Fruit fly (Drosophila melanogaster) whole organism, prepupa: ENCODE results near the gene Lsd-1.

Experiments
- CG10631 ChIP-seq: fragments of 200-800 bp; sonication (Bioruptor generic); optimal IDR thresholded peaks from 2 replicates; lab custom pipeline; 2016; ENCODE audit warnings: missing biosample characterization, missing genetic modification characterization
- CG10669 ChIP-seq: fragments of 200-800 bp; sonication (Bioruptor generic); optimal IDR thresholded peaks from 3 replicates; lab custom pipeline; 2018; ENCODE audit warnings: missing biosample characterization, mild to moderate bottlenecking, missing genetic modification characterization, moderate library complexity
- CG11294 ChIP-seq: fragments of 200-800 bp; sonication (Bioruptor generic); IDR thresholded peaks from 2 replicates; pipeline ENCODE4 v1.3.6; 2022; ENCODE audit warnings: missing biosample characterization, missing genetic modification characterization
- CG11762 ChIP-seq: fragments of 200-800 bp; sonication (Bioruptor generic); optimal IDR thresholded peaks from 3 replicates; lab custom pipeline; 2016; ENCODE audit warnings: missing biosample characterization, missing genetic modification characterization; ENCODE audit not compliant: insufficient read depth
- CG15336 ChIP-seq: fragments of 200-800 bp; sonication (Bioruptor generic); IDR thresholded peaks from 2 replicates; pipeline ENCODE4 v1.3.6; 2022; ENCODE audit warnings: missing biosample characterization, missing genetic modification characterization
- CG1621 ChIP-seq: fragments of 200-800 bp; sonication (Bioruptor generic); optimal IDR thresholded peaks from 3 replicates; lab custom pipeline; 2018; ENCODE audit warnings: missing biosample characterization, mild to moderate bottlenecking, missing genetic modification characterization
- CG16779 ChIP-seq: fragments of 200-800 bp; sonication (Bioruptor generic); optimal IDR thresholded peaks from 3 replicates; lab custom pipeline; 2017; ENCODE audit warnings: missing biosample characterization, mild to moderate bottlenecking, missing genetic modification characterization
- CG3032 ChIP-seq: fragments of 200-800 bp; optimal IDR thresholded peaks from 2 replicates; lab custom pipeline; 2019; ENCODE audit warnings: missing biosample characterization, mild to moderate bottlenecking, missing genetic modification characterization, moderate library complexity
- CG34406 ChIP-seq: fragments of 200-800 bp; sonication (Bioruptor generic); optimal IDR thresholded peaks from 3 replicates; lab custom pipeline; 2016; ENCODE audit warnings: missing biosample characterization, missing genetic modification characterization
- CG3919 ChIP-seq: fragments of 200-800 bp; sonication (Bioruptor generic); optimal IDR thresholded peaks from 3 replicates; lab custom pipeline; 2016; ENCODE audit warnings: missing biosample characterization, missing genetic modification characterization
- CG4318 ChIP-seq: fragments of 200-800 bp; sonication (Bioruptor generic); optimal IDR thresholded peaks from 3 replicates; lab custom pipeline; 2017; ENCODE audit warnings: missing biosample characterization, mild to moderate bottlenecking, missing genetic modification characterization
- CG6792 ChIP-seq: fragments of 200-800 bp; sonication (Bioruptor generic); optimal IDR thresholded peaks from 3 replicates; lab custom pipeline; 2016; ENCODE audit warnings: missing biosample characterization, missing genetic modification characterization
- CG6808 ChIP-seq: fragments of 200-800 bp; sonication (Bioruptor generic); optimal IDR thresholded peaks from 3 replicates; lab custom pipeline; 2017; ENCODE audit warnings: missing biosample characterization, missing genetic modification characterization, mild to moderate bottlenecking, moderate library complexity, missing genetic modification reagents
- CG6854 ChIP-seq: fragments of 200-800 bp; sonication (Bioruptor generic); optimal IDR thresholded peaks from 2 replicates; lab custom pipeline; 2017; ENCODE audit warnings: missing biosample characterization, mild to moderate bottlenecking, missing genetic modification characterization
- CG7368 ChIP-seq: fragments of 200-800 bp; sonication (Bioruptor generic); optimal IDR thresholded peaks from 3 replicates; lab custom pipeline; 2016; ENCODE audit warnings: missing biosample characterization, missing genetic modification characterization
- CG8119 ChIP-seq: fragments of 200-800 bp; sonication (Bioruptor generic); IDR thresholded peaks from 3 replicates; pipeline ENCODE4 v1.3.6; 2022; ENCODE audit warnings: missing biosample characterization, missing genetic modification characterization
- CG8319 ChIP-seq: fragments of 200-800 bp; sonication (Bioruptor generic); optimal IDR thresholded peaks from 3 replicates; lab custom pipeline; 2016; ENCODE audit warnings: missing biosample characterization, missing genetic modification characterization
- CG9139 ChIP-seq: fragments of 200-800 bp; sonication (Bioruptor generic); optimal IDR thresholded peaks from 3 replicates; lab custom pipeline; 2017; ENCODE audit warnings: missing biosample characterization, mild to moderate bottlenecking, missing genetic modification characterization
- Eip75B ChIP-seq: fragments of 200-800 bp; sonication (Bioruptor generic); optimal IDR thresholded peaks from 3 replicates; lab custom pipeline; 2016; ENCODE audit warnings: missing biosample characterization, missing genetic modification characterization
- Eip93F ChIP-seq: fragments of 200-800 bp; sonication (Bioruptor generic); optimal IDR thresholded peaks from 2 replicates; lab custom pipeline; 2016; ENCODE audit warnings: missing biosample characterization, mild to moderate bottlenecking, missing genetic modification characterization
- Ets21C ChIP-seq: fragments of 200-800 bp; sonication (Bioruptor generic); optimal IDR thresholded peaks from 3 replicates; lab custom pipeline; 2016; ENCODE audit warnings: missing biosample characterization, missing genetic modification characterization
- Ets96B ChIP-seq: fragments of 200-800 bp; optimal IDR thresholded peaks from 2 replicates; lab custom pipeline; 2019; ENCODE audit warnings: missing biosample characterization, mild to moderate bottlenecking, missing genetic modification characterization, moderate library complexity
- Hr38 ChIP-seq: sonication (Bioruptor generic); optimal IDR thresholded peaks from 2 replicates; lab custom pipeline; 2016; ENCODE audit warnings: missing biosample characterization, missing genetic modification characterization
- Hr39 ChIP-seq: fragments of 200-800 bp; sonication (Bioruptor generic); optimal IDR thresholded peaks from 2 replicates; lab custom pipeline; 2016; ENCODE audit warnings: missing biosample characterization, missing genetic modification characterization
- Hr4 ChIP-seq: fragments of 200-800 bp; sonication (Bioruptor generic); optimal IDR thresholded peaks from 3 replicates; lab custom pipeline; 2016; ENCODE audit warnings: missing biosample characterization, missing genetic modification characterization
- Met ChIP-seq: fragments of 200-800 bp; sonication (Bioruptor generic); optimal IDR thresholded peaks from 3 replicates; lab custom pipeline; 2016; ENCODE audit warnings: missing biosample characterization, missing genetic modification characterization
- Smox ChIP-seq: fragments of 200-800 bp; sonication (Bioruptor generic); optimal IDR thresholded peaks from 3 replicates; lab custom pipeline; 2016; ENCODE audit warnings: missing biosample characterization, missing genetic modification characterization
- Sox102F ChIP-seq: fragments of 200-800 bp; sonication (Bioruptor generic); optimal IDR thresholded peaks from 2 replicates; lab custom pipeline; 2016; ENCODE audit warnings: missing biosample characterization, mild to moderate bottlenecking, missing genetic modification characterization
- Sox14 ChIP-seq: fragments of 200-800 bp; sonication (Bioruptor generic); optimal IDR thresholded peaks from 3 replicates; lab custom pipeline; 2016; ENCODE audit warnings: missing biosample characterization, missing genetic modification characterization
- Sox15 ChIP-seq: fragments of 200-800 bp; sonication (Bioruptor generic); optimal IDR thresholded peaks from 3 replicates; lab custom pipeline; 2016; ENCODE audit warnings: missing biosample characterization, missing genetic modification characterization
- achi ChIP-seq: fragments of 200-800 bp; sonication (Bioruptor generic); optimal IDR thresholded peaks from 3 replicates; lab custom pipeline; 2016; ENCODE audit warnings: missing biosample characterization, missing genetic modification characterization
- acj6 ChIP-seq: fragments of 200-800 bp; sonication (Bioruptor generic); optimal IDR thresholded peaks from 3 replicates; lab custom pipeline; 2016; ENCODE audit warnings: missing biosample characterization, missing genetic modification characterization
- cyc ChIP-seq: fragments of 200-800 bp; sonication (Bioruptor generic); optimal IDR thresholded peaks from 3 replicates; lab custom pipeline; 2016; ENCODE audit warnings: missing biosample characterization, missing genetic modification characterization
- dac ChIP-seq: fragments of 200-800 bp; sonication (Bioruptor generic); optimal IDR thresholded peaks from 2 replicates; lab custom pipeline; 2017; ENCODE audit warnings: missing biosample characterization, mild to moderate bottlenecking, missing genetic modification characterization
- fd59A ChIP-seq: fragments of 200-800 bp; sonication (Bioruptor generic); optimal IDR thresholded peaks from 2 replicates; lab custom pipeline; 2017; ENCODE audit warnings: missing biosample characterization, mild to moderate bottlenecking, missing genetic modification characterization, missing genetic modification reagents
- fkh ChIP-seq: fragments of 200-800 bp; sonication (Bioruptor generic); optimal IDR thresholded peaks from 3 replicates; lab custom pipeline; 2017; ENCODE audit warnings: missing biosample characterization, mild to moderate bottlenecking, missing genetic modification characterization, moderate library complexity
- lz ChIP-seq: fragments of 200-800 bp; sonication (Bioruptor generic); optimal IDR thresholded peaks from 3 replicates; lab custom pipeline; 2016; ENCODE audit warnings: missing biosample characterization, missing genetic modification characterization
- net ChIP-seq: fragments of 200-800 bp; sonication (Bioruptor generic); optimal IDR thresholded peaks from 3 replicates; lab custom pipeline; 2016; ENCODE audit warnings: missing biosample characterization, missing genetic modification characterization
- salr ChIP-seq, 2 experiments: fragments of 200-800 bp; sonication (Bioruptor generic); optimal IDR thresholded peaks; 3 replicates each; lab custom pipeline; 2016 to 2018; ENCODE audit warnings: missing biosample characterization in 2 of 2, missing genetic modification characterization in 2 of 2, mild to moderate bottlenecking in 1 of 2
- spab ChIP-seq: fragments of 200-800 bp; sonication (Bioruptor generic); optimal IDR thresholded peaks from 2 replicates; lab custom pipeline; 2017; ENCODE audit warnings: missing biosample characterization, mild to moderate bottlenecking, missing genetic modification characterization, missing genetic modification reagents
- ss ChIP-seq, 2 experiments: fragments of 200-800 bp; sonication (Bioruptor generic); optimal IDR thresholded peaks; 2 replicates in 1 of 2; 3 replicates in 1 of 2; lab custom pipeline; 2017 to 2018; ENCODE audit warnings: mild to moderate bottlenecking in 2 of 2, missing biosample characterization in 2 of 2, missing genetic modification characterization in 2 of 2, moderate library complexity in 1 of 2
- svp ChIP-seq: fragments of 200-800 bp; sonication (Bioruptor generic); peaks from one replicate; lab custom pipeline; 2016; ENCODE audit warnings: missing biosample characterization, missing genetic modification characterization
- vri ChIP-seq: fragments of 200-800 bp; sonication (Bioruptor generic); optimal IDR thresholded peaks from 3 replicates; lab custom pipeline; 2016; ENCODE audit warnings: missing biosample characterization, mild to moderate bottlenecking, missing genetic modification characterization

Lsd-1 gene

dm6 chr3R:23713901-23714300 is 49.8 kb upstream of the Lsd-1 start (continued):
- TF ChIP-seq fkh, result no peak
- TF ChIP-seq fd59A (GFP tag; lab: Kevin White, UChicago), result peak; percentile 38
- TF ChIP-seq lz (GFP tag; lab: Kevin White, UChicago), result peak; percentile 88
- TF ChIP-seq CG6854 (GFP tag; lab: Kevin White, UChicago), result peak; percentile 38
- TF ChIP-seq dac (GFP tag; lab: Kevin White, UChicago), result no peak
- TF ChIP-seq CG1621 (tag; lab: Kevin White, UChicago), result peak; percentile 53
- TF ChIP-seq CG10631 (GFP tag; lab: Kevin White, UChicago), result peak; percentile 84
- peak; percentile 57 for TF ChIP-seq CG11762 (GFP tag; lab: Kevin White, UChicago)
- peak; percentile 90 for TF ChIP-seq Met
- peak; percentile 84 for TF ChIP-seq Sox14 (GFP tag; lab: Kevin White, UChicago)
- peak; percentile 65 for TF ChIP-seq Hr4 (GFP tag; lab: Kevin White, UChicago)
- peak; percentile 74 for TF ChIP-seq cyc (GFP tag; lab: Kevin White, UChicago)

dm6 chr3R:23714852-23715251 is 48.8 kb upstream of the Lsd-1 start:
- TF ChIP-seq vri (peak; percentile 65), CG3919 (no peak)

dm6 chr3R:23718297-23718941 is 45.2 kb upstream of the Lsd-1 start, which contains the start of gene nau:
Gene nau, minus strand, starts transcription at chr3R:23718357.
- no peak for TF ChIP-seq spab (GFP tag; lab: Kevin White, UChicago)
- no peak for TF ChIP-seq net
- no peak for TF ChIP-seq Eip75B (GFP tag; lab: Kevin White, UChicago)

DNA sequence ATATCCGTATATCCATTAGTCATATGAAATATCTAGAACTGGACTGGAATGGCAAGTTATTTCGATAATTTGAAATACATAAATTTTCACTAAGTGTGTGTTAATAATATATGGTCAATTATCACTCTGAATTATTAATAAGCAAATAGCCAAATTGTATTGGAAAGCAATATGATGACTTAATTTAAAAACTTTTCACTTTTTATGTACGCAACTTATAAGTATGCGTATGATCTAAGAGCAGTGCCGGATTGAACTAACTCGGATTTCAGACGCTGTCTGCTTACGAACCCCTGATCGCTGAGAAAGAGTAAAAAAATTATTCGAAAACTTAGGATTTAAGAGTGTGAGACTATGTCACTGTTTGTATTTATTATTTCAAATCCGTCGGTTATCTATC is 42.1 kb upstream of the Lsd-1 start, which contains the start of gene CG10232:
CG10232 (minus strand) TSS at position 101 of the 400 bp plus-strand sequence.
- TF ChIP-seq CG11294 (GFP tag; lab: Robert Waterston, UW) (no peak), Sox102F (GFP tag; lab: Kevin White, UChicago) (no peak), CG7368 (GFP tag; lab: Kevin White, UChicago) (no peak), Ets21C (no peak), CG6792 (GFP tag; lab: Kevin White, UChicago) (no peak), CG11762 (GFP tag; lab: Kevin White, UChicago) (no peak), CG8119 (GFP tag; lab: Robert Waterston, UW) (no peak), Hr38 (GFP tag; lab: Kevin White, UChicago) (no peak), acj6 (GFP tag; lab: Kevin White, UChicago) (no peak), CG10669 (GFP tag; lab: Kevin White, UChicago) (no peak), CG15336 (no peak), fkh (no peak)

DNA sequence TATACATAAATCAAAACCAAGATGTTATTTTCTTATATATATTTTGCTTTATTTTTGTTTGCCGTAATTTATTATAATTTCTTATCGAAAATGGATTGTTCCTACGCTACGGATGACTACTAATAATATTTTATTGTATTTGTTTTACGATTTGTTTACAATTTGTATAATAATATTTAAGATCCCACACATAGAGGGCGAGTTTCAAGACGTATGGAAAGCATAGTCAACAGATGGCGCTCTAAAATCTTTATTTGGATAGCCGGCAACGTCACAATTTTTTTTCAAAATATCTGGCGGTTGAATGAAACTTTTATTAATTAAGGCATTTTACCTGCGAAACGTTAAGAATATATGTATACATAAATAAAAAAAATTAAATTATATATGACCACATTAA is 41.7 kb upstream of the Lsd-1 start:
- TF ChIP-seq Sox102F (GFP tag; lab: Kevin White, UChicago) (no peak), Sox15 (GFP tag; lab: Kevin White, UChicago) (no peak), svp (GFP tag; lab: Kevin White, UChicago) (peak; percentile 65), CG7368 (GFP tag; lab: Kevin White, UChicago) (no peak), cyc (GFP tag; lab: Kevin White, UChicago) (peak; percentile 7), CG9139 (GFP tag; lab: Kevin White, UChicago) (no peak), fkh (peak; percentile 97), CG4318 (GFP tag; lab: Kevin White, UChicago) (no peak), lz (GFP tag; lab: Kevin White, UChicago) (peak; percentile 18), Ets96B (no peak), CG3032 (tag; lab: Kevin White, UChicago) (peak; percentile 20), CG34406 (GFP tag; lab: Kevin White, UChicago) (no peak), Smox (peak; percentile 6), Eip93F (no peak), achi (no peak), salr (GFP tag; optimal IDR thresholded peaks at IDR 0.05; lab: Kevin White, UChicago) (no peak), CG6808 (no peak), ss (GFP tag; optimal IDR thresholded peaks at IDR 0.05; lab: Kevin White, UChicago) (no peak), CG6792 (GFP tag; lab: Kevin White, UChicago) (no peak), CG3919 (no peak), Hr39 (GFP tag; lab: Kevin White, UChicago) (peak; percentile 13), CG10631 (GFP tag; lab: Kevin White, UChicago) (no peak), CG16779 (tag; lab: Kevin White, UChicago) (no peak), CG8319 (no peak), CG1621 (tag; lab: Kevin White, UChicago) (no peak)
